Fruit fly (Drosophila melanogaster) whole organism, embryonic: ENCODE measurements around the gene CG1622.
A peak's percentile ranks its signal among the peaks of the same experiment; 100 is the strongest.

ENCODE experiments used
- CG1024 ChIP-seq: fragments of 200-800 bp; sonication (Bioruptor generic); IDR thresholded peaks from 2 replicates; pipeline ENCODE4 v1.3.6; 2022; ENCODE audit warnings: missing biosample characterization, missing genetic modification characterization
- CG10366 ChIP-seq: fragments of 200-800 bp; sonication (Bioruptor generic); IDR thresholded peaks from 2 replicates; pipeline ENCODE4 v1.3.6; 2022; ENCODE audit warnings: missing biosample characterization, missing genetic modification characterization
- CG10565 ChIP-seq: fragments of 200-800 bp; sonication (Bioruptor generic); optimal IDR thresholded peaks from 3 replicates; lab custom pipeline; 2016; ENCODE audit warnings: missing biosample characterization, mild to moderate bottlenecking, missing genetic modification characterization
- CG10979 ChIP-seq: fragments of 200-800 bp; sonication (Bioruptor generic); optimal IDR thresholded peaks from 2 replicates; lab custom pipeline; 2018; ENCODE audit warnings: missing biosample characterization, mild to moderate bottlenecking, missing genetic modification characterization, moderate library complexity
- CG11504 ChIP-seq: fragments of 200-800 bp; sonication (Bioruptor generic); optimal IDR thresholded peaks from 3 replicates; lab custom pipeline; 2019; ENCODE audit warnings: missing biosample characterization, mild to moderate bottlenecking, missing genetic modification characterization, moderate library complexity
- CG13296 ChIP-seq: fragments of 200-800 bp; sonication (Bioruptor generic); optimal IDR thresholded peaks from 3 replicates; lab custom pipeline; 2018; ENCODE audit warnings: missing biosample characterization, mild to moderate bottlenecking, missing genetic modification characterization
- CG14860 ChIP-seq: fragments of 200-800 bp; sonication (Bioruptor generic); IDR thresholded peaks from 3 replicates; pipeline ENCODE4 v1.3.6; 2022; ENCODE audit warnings: missing biosample characterization, missing genetic modification characterization; ENCODE audit not compliant: partially characterized antibody
- CG15696 ChIP-seq: fragments of 200-800 bp; sonication (Bioruptor generic); optimal IDR thresholded peaks from 2 replicates; lab custom pipeline; 2019; ENCODE audit warnings: missing biosample characterization, mild to moderate bottlenecking, missing genetic modification characterization, moderate library complexity
- CG16863 ChIP-seq: fragments of 200-800 bp; sonication (Bioruptor generic); optimal IDR thresholded peaks from 3 replicates; lab custom pipeline; 2016; ENCODE audit warnings: missing biosample characterization, missing genetic modification characterization
- CG1792 ChIP-seq: fragments of 200-800 bp; sonication (Bioruptor generic); optimal IDR thresholded peaks from 2 replicates; lab custom pipeline; 2016; ENCODE audit warnings: missing biosample characterization, missing genetic modification characterization
- CG2678 ChIP-seq: fragments of 200-800 bp; sonication (Bioruptor generic); optimal IDR thresholded peaks from 3 replicates; lab custom pipeline; 2019; ENCODE audit warnings: missing biosample characterization, mild to moderate bottlenecking, missing genetic modification characterization, moderate library complexity
- CG30403 ChIP-seq: fragments of 200-800 bp; sonication (Bioruptor generic); optimal IDR thresholded peaks from 3 replicates; lab custom pipeline; 2016; ENCODE audit warnings: missing biosample characterization, missing genetic modification characterization
- CG31365 ChIP-seq: fragments of 200-800 bp; sonication (Bioruptor generic); optimal IDR thresholded peaks from 2 replicates; lab custom pipeline; 2018; ENCODE audit warnings: missing biosample characterization, mild to moderate bottlenecking, missing genetic modification characterization
- CG31388 ChIP-seq: fragments of 200-800 bp; sonication (Bioruptor generic); optimal IDR thresholded peaks from 2 replicates; lab custom pipeline; 2016; ENCODE audit warnings: missing biosample characterization, missing genetic modification characterization
- CG3407 ChIP-seq: fragments of 200-800 bp; sonication (Bioruptor generic); optimal IDR thresholded peaks from 2 replicates; lab custom pipeline; 2018; ENCODE audit warnings: missing biosample characterization, mild to moderate bottlenecking, missing genetic modification characterization
- CG3995 ChIP-seq: fragments of 200-800 bp; sonication (Bioruptor generic); optimal IDR thresholded peaks from 3 replicates; lab custom pipeline; 2016; ENCODE audit warnings: missing biosample characterization, missing genetic modification characterization
- CG4282 ChIP-seq: fragments of 200-800 bp; sonication (Bioruptor generic); optimal IDR thresholded peaks from 2 replicates; lab custom pipeline; 2016; ENCODE audit warnings: missing biosample characterization, missing genetic modification characterization
- CG6654 ChIP-seq: fragments of 200-800 bp; sonication (Bioruptor generic); optimal IDR thresholded peaks from 2 replicates; lab custom pipeline; 2017; ENCODE audit warnings: missing biosample characterization, mild to moderate bottlenecking, missing genetic modification characterization
- CG7928 ChIP-seq: fragments of 200-800 bp; sonication (Bioruptor generic); optimal IDR thresholded peaks from 2 replicates; lab custom pipeline; 2017; ENCODE audit warnings: missing biosample characterization, mild to moderate bottlenecking, missing genetic modification characterization
- CG8290 ChIP-seq, 3 experiments: fragments of 200-800 bp; sonication (Bioruptor generic); optimal IDR thresholded peaks; 2 replicates each; lab custom pipeline; 2016 to 2019; ENCODE audit warnings: missing biosample characterization in 3 of 3, missing genetic modification characterization in 3 of 3, mild to moderate bottlenecking in 2 of 3, moderate library complexity in 1 of 3
- CG8388 ChIP-seq: fragments of 200-800 bp; sonication (Bioruptor generic); optimal IDR thresholded peaks from 2 replicates; lab custom pipeline; 2019; ENCODE audit warnings: missing biosample characterization, mild to moderate bottlenecking, missing genetic modification characterization, moderate library complexity
- Dfd ChIP-seq, 2 experiments: fragments of >200 bp; optimal IDR thresholded peaks; 2 replicates each; lab custom pipeline; 2017; ENCODE audit warnings: missing biosample characterization in 2 of 2, missing genetic modification characterization in 2 of 2
- Dll ChIP-seq: fragments of 200-800 bp; sonication (Bioruptor generic); IDR thresholded peaks from 4 replicates; pipeline ENCODE4 v1.3.6; 2022; ENCODE audit warnings: missing biosample characterization, missing genetic modification characterization; ENCODE audit not compliant: partially characterized antibody
- Doc3 ChIP-seq: fragments of 200-800 bp; sonication (Bioruptor generic); IDR thresholded peaks from 3 replicates; pipeline ENCODE4 v1.3.6; 2022; ENCODE audit warnings: missing biosample characterization, missing genetic modification characterization; ENCODE audit not compliant: partially characterized antibody
- Dp ChIP-seq: fragments of 200-800 bp; sonication (Bioruptor generic); optimal IDR thresholded peaks from 2 replicates; lab custom pipeline; 2018; ENCODE audit warnings: missing biosample characterization, mild to moderate bottlenecking, missing genetic modification characterization, moderate library complexity
- Fer1 ChIP-seq: fragments of 200-800 bp; sonication (Bioruptor generic); optimal IDR thresholded peaks from 2 replicates; lab custom pipeline; 2017; ENCODE audit warnings: missing biosample characterization, mild to moderate bottlenecking, missing genetic modification characterization
- GATAe ChIP-seq: fragments of 200-800 bp; sonication (Bioruptor generic); conservative IDR thresholded peaks from 2 replicates; pipeline ENCODE4 v1.3.6; 2022; ENCODE audit warnings: missing biosample characterization, missing genetic modification characterization
- HLHmδ ChIP-seq: fragments of 200-800 bp; sonication (Bioruptor generic); optimal IDR thresholded peaks from 2 replicates; lab custom pipeline; 2018; ENCODE audit warnings: missing biosample characterization, mild to moderate bottlenecking, missing genetic modification characterization, moderate library complexity
- Nf-YC ChIP-seq: fragments of 200-800 bp; optimal IDR thresholded peaks from 3 replicates; lab custom pipeline; 2019; ENCODE audit warnings: missing biosample characterization, mild to moderate bottlenecking, missing genetic modification characterization, moderate library complexity
- PHDP ChIP-seq: fragments of 200-800 bp; sonication (Bioruptor generic); optimal IDR thresholded peaks from 3 replicates; lab custom pipeline; 2018; ENCODE audit warnings: missing biosample characterization, mild to moderate bottlenecking, missing genetic modification characterization, moderate library complexity
- crc ChIP-seq: fragments of 200-800 bp; sonication (Bioruptor generic); optimal IDR thresholded peaks from 2 replicates; lab custom pipeline; 2016; ENCODE audit warnings: missing biosample characterization, missing genetic modification characterization
- dm ChIP-seq: fragments of 200-800 bp; sonication (Bioruptor generic); optimal IDR thresholded peaks from 3 replicates; lab custom pipeline; 2016; ENCODE audit warnings: missing biosample characterization, missing genetic modification characterization
- eve ChIP-seq, 2 experiments: fragments of >200 bp; optimal IDR thresholded peaks; 2 replicates each; lab custom pipeline; 2017; ENCODE audit warnings: missing biosample characterization in 2 of 2, missing genetic modification characterization in 2 of 2
- gce ChIP-seq: fragments of 200-800 bp; sonication (Bioruptor generic); IDR thresholded peaks from 3 replicates; pipeline ENCODE4 v1.3.6; 2022; ENCODE audit warnings: missing biosample characterization, missing genetic modification characterization
- gcm ChIP-seq: fragments of 200-800 bp; sonication (Bioruptor generic); optimal IDR thresholded peaks from 2 replicates; lab custom pipeline; 2019; ENCODE audit warnings: missing biosample characterization, mild to moderate bottlenecking, missing genetic modification characterization, moderate library complexity
- gcm2 ChIP-seq: fragments of 200-800 bp; sonication (Bioruptor generic); optimal IDR thresholded peaks from 2 replicates; lab custom pipeline; 2016; ENCODE audit warnings: missing biosample characterization, missing genetic modification characterization
- jigr1 ChIP-seq: fragments of 200-800 bp; sonication (Bioruptor generic); IDR thresholded peaks from 3 replicates; pipeline ENCODE4 v1.3.6; 2022; ENCODE audit warnings: missing biosample characterization, missing genetic modification characterization
- lola ChIP-seq, 3 experiments: fragments of >200 bp in 2 of 3; fragments of 200-800 bp in 1 of 3; sonication (Bioruptor generic) in 1 of 3; optimal IDR thresholded peaks; 2 replicates each; lab custom pipeline; 2017 to 2019; ENCODE audit warnings: missing biosample characterization in 3 of 3, missing genetic modification characterization in 3 of 3, mild to moderate bottlenecking in 1 of 3, moderate library complexity in 1 of 3
- odd ChIP-seq: fragments of 200-800 bp; sonication (Bioruptor generic); optimal IDR thresholded peaks from 2 replicates; lab custom pipeline; 2017; ENCODE audit warnings: missing biosample characterization, mild to moderate bottlenecking, missing genetic modification characterization
- peb ChIP-seq: fragments of 200-800 bp; sonication (Bioruptor generic); IDR thresholded peaks from 2 replicates; pipeline ENCODE4 v1.3.6; 2022; ENCODE audit warnings: missing biosample characterization, missing genetic modification characterization
- pho ChIP-seq: fragments of 200-800 bp; sonication (Bioruptor generic); optimal IDR thresholded peaks from 2 replicates; lab custom pipeline; 2016; ENCODE audit warnings: missing biosample characterization, missing genetic modification characterization
- prd ChIP-seq, 3 experiments: fragments of >200 bp in 2 of 3; fragments of 200-800 bp in 1 of 3; sonication (Bioruptor generic) in 1 of 3; optimal IDR thresholded peaks in 2 of 3; IDR thresholded peaks in 1 of 3; 2 replicates in 2 of 3; 3 replicates in 1 of 3; pipeline versions ENCODE4 v1.3.6 to Lab custom; 2017 to 2022; ENCODE audit warnings: missing biosample characterization in 1 of 3, missing genetic modification characterization in 1 of 3
- pum ChIP-seq: fragments of 200-800 bp; sonication (Bioruptor generic); optimal IDR thresholded peaks from 2 replicates; lab custom pipeline; 2016; ENCODE audit warnings: missing biosample characterization, missing genetic modification characterization
- salm ChIP-seq: fragments of 200-800 bp; sonication (Bioruptor generic); optimal IDR thresholded peaks from 2 replicates; lab custom pipeline; 2018; ENCODE audit warnings: missing biosample characterization, mild to moderate bottlenecking, missing genetic modification characterization
- scrt ChIP-seq: fragments of 200-800 bp; sonication (Bioruptor generic); optimal IDR thresholded peaks from 2 replicates; lab custom pipeline; 2018; ENCODE audit warnings: missing biosample characterization, mild to moderate bottlenecking, missing genetic modification characterization, moderate library complexity
- sima ChIP-seq: fragments of 200-800 bp; sonication (Bioruptor generic); optimal IDR thresholded peaks from 2 replicates; lab custom pipeline; 2016; ENCODE audit warnings: missing biosample characterization, missing genetic modification characterization
- sqz ChIP-seq: fragments of 200-800 bp; sonication (Bioruptor generic); optimal IDR thresholded peaks from 3 replicates; lab custom pipeline; 2018; ENCODE audit warnings: missing biosample characterization, mild to moderate bottlenecking, missing genetic modification characterization
- wek ChIP-seq: fragments of 200-800 bp; sonication (Bioruptor generic); optimal IDR thresholded peaks from 3 replicates; lab custom pipeline; 2018; ENCODE audit warnings: missing biosample characterization, mild to moderate bottlenecking, missing genetic modification characterization, moderate library complexity
- zen ChIP-seq: fragments of 200-800 bp; sonication (Bioruptor generic); optimal IDR thresholded peaks from 3 replicates; lab custom pipeline; 2018; ENCODE audit warnings: missing biosample characterization, mild to moderate bottlenecking, missing genetic modification characterization, moderate library complexity
- zf30C ChIP-seq: fragments of 200-800 bp; sonication (Bioruptor generic); optimal IDR thresholded peaks from 3 replicates; lab custom pipeline; 2018; ENCODE audit warnings: missing biosample characterization, mild to moderate bottlenecking, missing genetic modification characterization

CG1622 gene

DNA sequence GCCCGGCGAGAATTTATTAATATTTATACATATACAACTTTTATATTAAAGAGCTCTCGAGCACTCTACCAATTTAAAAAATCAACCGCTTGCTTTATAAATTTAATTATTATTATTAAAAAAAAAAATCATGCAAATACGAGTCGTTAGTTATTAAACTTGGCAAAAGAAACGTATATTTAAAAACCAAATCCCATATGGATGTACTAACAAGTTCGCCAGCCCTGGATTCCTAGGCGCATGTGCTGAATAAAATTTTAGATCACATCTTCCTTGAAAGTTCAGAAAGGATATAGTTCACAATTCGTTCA is 38.2 kb upstream of the CG1622 start, which contains the start of gene comt (continued):
- TF ChIP-seq CG1792 (GFP tag; lab: Kevin White, UChicago): no peak
- no peak for TF ChIP-seq CG31388 (GFP tag; lab: Kevin White, UChicago)
- TF ChIP-seq CG16863 (GFP tag; lab: Kevin White, UChicago): no peak
- TF ChIP-seq scrt (GFP tag; lab: Kevin White, UChicago): no peak
- TF ChIP-seq Fer1 (GFP tag; lab: Kevin White, UChicago): peak; percentile 68
- no peak for TF ChIP-seq wek (GFP tag; lab: Kevin White, UChicago)
- TF ChIP-seq jigr1 (GFP tag; lab: Robert Waterston, UW): no peak
- TF ChIP-seq CG31365 (tag; lab: Kevin White, UChicago): no peak
- TF ChIP-seq CG3995 (GFP tag; lab: Kevin White, UChicago): no peak
- peak; percentile 75 for TF ChIP-seq CG15696
- peak; percentile 8 for TF ChIP-seq CG3407 (GFP tag; lab: Kevin White, UChicago)
- no peak for TF ChIP-seq Dll (GFP tag; lab: Robert Waterston, UW)
- TF ChIP-seq CG10979: peak; percentile 66
- peak; percentile 32 for TF ChIP-seq Dp
- TF ChIP-seq crc: no peak
- TF ChIP-seq GATAe (GFP tag; lab: Robert Waterston, UW): no peak
- peak; percentile 75 for TF ChIP-seq CG13296 (GFP tag; lab: Kevin White, UChicago)
- peak; percentile 79 for TF ChIP-seq CG7928 (GFP tag; lab: Kevin White, UChicago)
- no peak for TF ChIP-seq pho (GFP tag; lab: Kevin White, UChicago)
- TF ChIP-seq CG14860 (GFP tag; lab: Robert Waterston, UW): no peak
- TF ChIP-seq prd (optimal IDR thresholded peaks at IDR 0.05; lab: Kevin White, UChicago): no peak
- TF ChIP-seq prd (GFP tag; IDR thresholded peaks at IDR 0.05; lab: Robert Waterston, UW): peak; percentile 77
- TF ChIP-seq CG11504 (tag; lab: Kevin White, UChicago): no peak
- peak; percentile 72 for TF ChIP-seq PHDP (tag; lab: Kevin White, UChicago)
- TF ChIP-seq zen: peak; percentile 57
- TF ChIP-seq lola (GFP tag; optimal IDR thresholded peaks at IDR 0.05; lab: Kevin White, UChicago): peak in 1 of 3 experiments; percentile 69
- TF ChIP-seq CG8388 (GFP tag; lab: Kevin White, UChicago): no peak
- no peak for TF ChIP-seq CG2678 (tag; lab: Kevin White, UChicago)
- no peak for TF ChIP-seq zf30C (GFP tag; lab: Kevin White, UChicago)
- TF ChIP-seq Doc3 (GFP tag; lab: Robert Waterston, UW): no peak
- TF ChIP-seq gcm2: no peak
- TF ChIP-seq CG30403: peak; percentile 63
- no peak for TF ChIP-seq CG10565 (GFP tag; lab: Kevin White, UChicago)
- no peak for TF ChIP-seq CG4282 (GFP tag; lab: Kevin White, UChicago)
- TF ChIP-seq gcm: peak; percentile 60
- no peak for TF ChIP-seq CG6654
- peak; percentile 52 for TF ChIP-seq Nf-YC (tag; lab: Kevin White, UChicago)
- TF ChIP-seq gce (GFP tag; lab: Robert Waterston, UW): no peak
- TF ChIP-seq sqz (GFP tag; lab: Kevin White, UChicago): no peak
- peak; percentile 43; the same call in 1 of the 2 replicates for TF ChIP-seq CG10366 (GFP tag; lab: Robert Waterston, UW)
- no peak for TF ChIP-seq salm (tag; lab: Kevin White, UChicago)
- TF ChIP-seq CG1024 (GFP tag; lab: Robert Waterston, UW): no peak
- TF ChIP-seq pum (GFP tag; lab: Kevin White, UChicago): no peak
- TF ChIP-seq eve (GFP tag; optimal IDR thresholded peaks at IDR 0.05; lab: Kevin White, UChicago): no peak
- TF ChIP-seq HLHmδ (GFP tag; lab: Kevin White, UChicago): no peak
- 0 out of 2 replicates have a peak, but pooled peaks have one; percentile 19 for TF ChIP-seq peb (GFP tag; lab: Robert Waterston, UW)
- no peak for TF ChIP-seq odd
- TF ChIP-seq CG8290 (GFP tag; optimal IDR thresholded peaks at IDR 0.05; lab: Kevin White, UChicago): no peak
- TF ChIP-seq CG8290 (tag; optimal IDR thresholded peaks at IDR 0.05; lab: Kevin White, UChicago): no peak
- no peak for TF ChIP-seq sima (GFP tag; lab: Kevin White, UChicago)
- TF ChIP-seq dm: no peak
- TF ChIP-seq Dfd (GFP tag; optimal IDR thresholded peaks at IDR 0.05; lab: Kevin White, UChicago): no peak
